Worm (Caenorhabditis elegans) whole organism, L2 larva: ENCODE data around the gene gtl-2.
"Not testable (repeated sequence)": the region's sequence is repeated elsewhere in the genome, so short reads cannot be mapped to it uniquely, and the experiment has no call there.

Experiments
- alr-1 ChIP-seq: fragments of 150-350 bp; optimal IDR thresholded peaks from 2 replicates; lab custom pipeline; 2014; ENCODE audit warnings: missing biosample characterization, missing genetic modification characterization
- aly-2 ChIP-seq: fragments of 150-350 bp; optimal IDR thresholded peaks from 2 replicates; lab custom pipeline; 2014; ENCODE audit warnings: missing biosample characterization, missing genetic modification characterization
- ama-1 ChIP-seq: fragments of 150-350 bp; optimal IDR thresholded peaks from 2 replicates; lab custom pipeline; 2018; ENCODE audit warnings: inconsistent platforms
- ceh-16 ChIP-seq: fragments of 150-350 bp; optimal IDR thresholded peaks from 2 replicates; lab custom pipeline; 2014; ENCODE audit warnings: missing biosample characterization, missing genetic modification characterization
- crh-2 ChIP-seq: sonication (generic microtip); optimal IDR thresholded peaks from 2 replicates; lab custom pipeline; 2017; ENCODE audit warnings: missing biosample characterization, missing genetic modification characterization
- egl-27 ChIP-seq: sonication (generic microtip); optimal IDR thresholded peaks from 3 replicates; lab custom pipeline; 2017; ENCODE audit warnings: missing biosample characterization, missing genetic modification reagents, missing genetic modification characterization
- elt-3 ChIP-seq: sonication (generic microtip); optimal IDR thresholded peaks from 2 replicates; lab custom pipeline; 2017; ENCODE audit warnings: missing biosample characterization, missing genetic modification characterization
- lin-11 ChIP-seq: fragments of 150-350 bp; sonication (generic microtip); optimal IDR thresholded peaks from 2 replicates; lab custom pipeline; 2014; ENCODE audit warnings: missing biosample characterization, missing genetic modification characterization, inconsistent platforms, mixed read lengths
- mab-5 ChIP-seq: fragments of 150-350 bp; optimal IDR thresholded peaks from 2 replicates; lab custom pipeline; 2014; ENCODE audit warnings: missing biosample characterization, missing genetic modification characterization
- mdl-1 ChIP-seq, 2 experiments: fragments of 150-350 bp in 1 of 2; sonication (generic microtip) in 1 of 2; optimal IDR thresholded peaks; 2 replicates each; lab custom pipeline; 2017; ENCODE audit warnings: missing biosample characterization in 2 of 2, missing genetic modification characterization in 2 of 2
- nhr-10 ChIP-seq: sonication (generic microtip); optimal IDR thresholded peaks from 2 replicates; lab custom pipeline; 2017; ENCODE audit warnings: missing biosample characterization, missing genetic modification characterization
- nhr-237 ChIP-seq: fragments of 150-350 bp; optimal IDR thresholded peaks from 2 replicates; lab custom pipeline; 2014; ENCODE audit warnings: missing biosample characterization, missing genetic modification characterization
- nhr-25 ChIP-seq: fragments of 150-350 bp; sonication (generic microtip); optimal IDR thresholded peaks from 3 replicates; lab custom pipeline; 2014; ENCODE audit warnings: missing biosample characterization, missing genetic modification characterization
- nhr-77 ChIP-seq: fragments of 150-350 bp; optimal IDR thresholded peaks from 2 replicates; lab custom pipeline; 2014; ENCODE audit warnings: missing biosample characterization, missing genetic modification characterization
- sem-4 ChIP-seq: fragments of 150-350 bp; optimal IDR thresholded peaks from 2 replicates; lab custom pipeline; 2014; ENCODE audit warnings: missing biosample characterization, missing genetic modification reagents, missing genetic modification characterization
- sma-3 ChIP-seq: sonication (generic microtip); optimal IDR thresholded peaks from 2 replicates; lab custom pipeline; 2016; ENCODE audit warnings: missing genetic modification reagents, missing genetic modification characterization, missing compliant biosample characterization
- snpc-4 ChIP-seq: fragments of 150-350 bp; optimal IDR thresholded peaks from 2 replicates; lab custom pipeline; 2014; ENCODE audit warnings: missing biosample characterization, missing genetic modification characterization
- unc-39 ChIP-seq: fragments of 150-350 bp; optimal IDR thresholded peaks from 2 replicates; lab custom pipeline; 2014; ENCODE audit warnings: missing biosample characterization, missing genetic modification characterization
- unc-55 ChIP-seq: fragments of 150-350 bp; sonication (generic microtip); optimal IDR thresholded peaks from 3 replicates; lab custom pipeline; 2014; ENCODE audit warnings: missing biosample characterization, missing genetic modification reagents, missing genetic modification characterization
- unc-62 ChIP-seq: fragments of 150-350 bp; optimal IDR thresholded peaks from 2 replicates; lab custom pipeline; 2014; ENCODE audit warnings: missing biosample characterization, missing genetic modification reagents, missing genetic modification characterization
- zag-1 ChIP-seq: fragments of 150-350 bp; optimal IDR thresholded peaks from 2 replicates; lab custom pipeline; 2014; ENCODE audit warnings: missing biosample characterization, missing genetic modification characterization
- ztf-1 ChIP-seq: fragments of 200-800 bp; sonication (Bioruptor generic); conservative IDR thresholded peaks from 2 replicates; pipeline ENCODE4 v1.3.6; 2022; ENCODE audit warnings: missing genetic modification characterization, missing compliant biosample characterization
- ztf-11 ChIP-seq: sonication (generic microtip); optimal IDR thresholded peaks from 2 replicates; lab custom pipeline; 2017; ENCODE audit warnings: missing biosample characterization, missing genetic modification characterization
- ztf-4 ChIP-seq: fragments of 150-350 bp; optimal IDR thresholded peaks from 2 replicates; lab custom pipeline; 2014; ENCODE audit warnings: missing biosample characterization, missing genetic modification characterization

The gtl-2 gene

ce11 chrIV:11323666-11324065, 50.4 kb downstream of the gtl-2 start:
- TF ChIP-seq elt-3 (tag; lab: Kevin White, UChicago) (no peak), nhr-237 (tag; lab: Kevin White, UChicago) (no peak), mdl-1 (tag; optimal IDR thresholded peaks at IDR 0.05; lab: Kevin White, UChicago) (no peak), mab-5 (tag; lab: Kevin White, UChicago) (no peak)

ce11 chrIV:11324741-11325140, 51.5 kb downstream of the gtl-2 start, which contains the start of gene his-48:
TSS of gene his-48 (plus strand) at chrIV:11324745.
- TF ChIP-seq nhr-10; unc-55 (GFP tag; lab: Kevin White, UChicago); nhr-25: not testable (repeated sequence)

- TF ChIP-seq unc-39 (tag; lab: Kevin White, UChicago) (no peak), nhr-77 (tag; lab: Kevin White, UChicago) (no peak), ztf-4 (tag; lab: Kevin White, UChicago) (no peak), snpc-4 (no peak), egl-27 (tag; lab: Kevin White, UChicago) (no peak), lin-11 (no peak), nhr-25 (no peak), unc-62 (GFP tag; lab: Kevin White, UChicago) (no peak), ztf-11 (tag; lab: Kevin White, UChicago) (no peak), mdl-1 (tag; optimal IDR thresholded peaks at IDR 0.05; lab: Kevin White, UChicago) (no peak), sma-3 (no peak)
These were observed 53.8 kb downstream of the gtl-2 start, which contains the start of gene B0035.21 for ce11 chrIV:11326939-11327565. TSS of gene B0035.21 (plus strand) at chrIV:11327260.

ce11 chrIV:11329269-11329668, 56.0 kb downstream of the gtl-2 start, which contains the start of gene leo-1:
TSS of gene leo-1 (minus strand) at chrIV:11329369.
- TF ChIP-seq elt-3 (tag; lab: Kevin White, UChicago) (no peak), alr-1 (tag; lab: Kevin White, UChicago) (no peak), zag-1 (no peak), lin-11 (no peak), crh-2 (no peak), nhr-25 (no peak), sem-4 (tag; lab: Kevin White, UChicago) (no peak), ceh-16 (no peak), aly-2 (tag; lab: Kevin White, UChicago) (no peak), ztf-1 (no peak), egl-27 (tag; lab: Kevin White, UChicago) (no peak), ama-1 (lab: Kevin White, UChicago) (no peak), unc-62 (GFP tag; lab: Kevin White, UChicago) (no peak)
